Worm (Caenorhabditis elegans) whole organism, L4 larva: ENCODE results near the gene ekl-5.

Experiments used
- D1046.2 ChIP-seq: fragments of 200-800 bp; sonication (Bioruptor generic); IDR thresholded peaks from 2 replicates; pipeline ENCODE4 v1.3.6; 2022; ENCODE audit warnings: missing genetic modification characterization, missing compliant biosample characterization
- F10B5.3 ChIP-seq: sonication (generic microtip); optimal IDR thresholded peaks from 2 replicates; lab custom pipeline; 2016; ENCODE audit warnings: mild to moderate bottlenecking, missing genetic modification characterization, missing compliant biosample characterization
- F26F4.8 ChIP-seq: fragments of 200-800 bp; sonication (Bioruptor generic); conservative IDR thresholded peaks from 2 replicates; pipeline ENCODE4 v1.3.6; 2022; ENCODE audit warnings: missing genetic modification characterization, missing compliant biosample characterization
- F37D6.2 ChIP-seq: sonication (generic microtip); optimal IDR thresholded peaks from 2 replicates; lab custom pipeline; 2016; ENCODE audit warnings: mild to moderate bottlenecking, missing genetic modification characterization, missing compliant biosample characterization
- F49E8.2 ChIP-seq: sonication (generic microtip); optimal IDR thresholded peaks from 2 replicates; lab custom pipeline; 2016; ENCODE audit warnings: missing compliant biosample characterization, mild to moderate bottlenecking, missing genetic modification characterization, borderline replicate concordance
- T20F7.1 ChIP-seq: fragments of 200-800 bp; sonication (Bioruptor generic); optimal IDR thresholded peaks from 2 replicates; lab custom pipeline; 2018; ENCODE audit warnings: mild to moderate bottlenecking, missing genetic modification characterization, missing compliant biosample characterization
- Y48G9A.11 ChIP-seq: fragments of 200-800 bp; sonication (Bioruptor generic); IDR thresholded peaks from 2 replicates; pipeline ENCODE4 v1.3.6; 2022; ENCODE audit warnings: missing genetic modification reagents, missing genetic modification characterization, missing compliant biosample characterization
- Y5F2A.4 ChIP-seq: fragments of 200-800 bp; sonication (Bioruptor generic); optimal IDR thresholded peaks from 2 replicates; lab custom pipeline; 2018; ENCODE audit warnings: mild to moderate bottlenecking, missing genetic modification characterization, missing compliant biosample characterization
- ZK337.2 ChIP-seq: fragments of 200-800 bp; sonication (Bioruptor generic); IDR thresholded peaks from 2 replicates; pipeline ENCODE4 v1.3.6; 2022; ENCODE audit warnings: missing genetic modification reagents, missing genetic modification characterization, missing compliant biosample characterization
- ZK546.5 ChIP-seq, 2 experiments: sonication (generic microtip); optimal IDR thresholded peaks; 2 replicates each; lab custom pipeline; 2017; ENCODE audit warnings: missing biosample characterization in 2 of 2, missing genetic modification characterization in 2 of 2
- aly-2 ChIP-seq: sonication (generic microtip); optimal IDR thresholded peaks from 2 replicates; lab custom pipeline; 2018; ENCODE audit warnings: missing biosample characterization, missing genetic modification characterization
- ceh-28 ChIP-seq: fragments of 150-350 bp; optimal IDR thresholded peaks from 2 replicates; lab custom pipeline; 2014; ENCODE audit warnings: missing biosample characterization, missing genetic modification reagents, missing genetic modification characterization
- ceh-62 ChIP-seq: sonication (generic microtip); optimal IDR thresholded peaks from 2 replicates; lab custom pipeline; 2017; ENCODE audit warnings: missing biosample characterization, missing genetic modification characterization
- ceh-82 ChIP-seq: sonication (generic microtip); optimal IDR thresholded peaks from 2 replicates; lab custom pipeline; 2017; ENCODE audit warnings: missing biosample characterization, missing genetic modification characterization
- ces-1 ChIP-seq: fragments of 150-350 bp; sonication (generic microtip); optimal IDR thresholded peaks from 4 replicates; lab custom pipeline; 2014; ENCODE audit warnings: missing biosample characterization, missing genetic modification reagents, missing genetic modification characterization
- daf-12 ChIP-seq: fragments of 150-350 bp; optimal IDR thresholded peaks from 2 replicates; lab custom pipeline; 2014; ENCODE audit warnings: missing biosample characterization, missing genetic modification reagents, missing genetic modification characterization
- daf-8 ChIP-seq: fragments of 200-800 bp; sonication (Bioruptor generic); IDR thresholded peaks from 2 replicates; pipeline ENCODE4 v1.3.6; 2022; ENCODE audit warnings: missing genetic modification characterization, missing compliant biosample characterization
- dmd-6 ChIP-seq: fragments of 200-800 bp; sonication (Bioruptor generic); IDR thresholded peaks from 2 replicates; pipeline ENCODE4 v1.3.6; 2022; ENCODE audit warnings: missing genetic modification reagents, missing genetic modification characterization, missing compliant biosample characterization
- dmd-8 ChIP-seq: fragments of 200-800 bp; sonication (Bioruptor generic); IDR thresholded peaks from 2 replicates; pipeline ENCODE4 v1.3.6; 2022; ENCODE audit warnings: missing genetic modification characterization, missing compliant biosample characterization
- dmd-9 ChIP-seq: fragments of 200-800 bp; sonication (Bioruptor generic); IDR thresholded peaks from 2 replicates; pipeline ENCODE4 v1.3.6; 2022; ENCODE audit warnings: missing genetic modification reagents, missing genetic modification characterization, missing compliant biosample characterization
- dpl-1 ChIP-seq: fragments of 150-350 bp; optimal IDR thresholded peaks from 2 replicates; lab custom pipeline; 2014; ENCODE audit warnings: missing biosample characterization, missing genetic modification reagents, missing genetic modification characterization
- duxl-1 ChIP-seq: sonication (generic microtip); optimal IDR thresholded peaks from 2 replicates; lab custom pipeline; 2016; ENCODE audit warnings: mild to moderate bottlenecking, missing genetic modification characterization, moderate library complexity, missing compliant biosample characterization; ENCODE audit not compliant: poor library complexity
- egl-27 ChIP-seq: sonication (generic microtip); optimal IDR thresholded peaks from 3 replicates; lab custom pipeline; 2017; ENCODE audit warnings: missing biosample characterization, missing genetic modification reagents, missing genetic modification characterization
- gei-8 ChIP-seq: fragments of 200-800 bp; sonication (Bioruptor generic); optimal IDR thresholded peaks from 2 replicates; lab custom pipeline; 2018; ENCODE audit warnings: mild to moderate bottlenecking, missing genetic modification characterization, missing compliant biosample characterization
- hmg-1.1 ChIP-seq: fragments of 200-800 bp; sonication (Bioruptor generic); IDR thresholded peaks from 2 replicates; pipeline ENCODE4 v1.3.6; 2022; ENCODE audit warnings: missing genetic modification reagents, missing genetic modification characterization, missing compliant biosample characterization
- jun-1 ChIP-seq: fragments of 150-350 bp; optimal IDR thresholded peaks from 2 replicates; lab custom pipeline; 2014; ENCODE audit warnings: missing biosample characterization, missing genetic modification reagents, missing genetic modification characterization
- lin-1 ChIP-seq: fragments of 200-800 bp; sonication (Bioruptor generic); IDR thresholded peaks from 2 replicates; pipeline ENCODE4 v1.3.6; 2022; ENCODE audit warnings: missing genetic modification reagents, missing genetic modification characterization, missing compliant biosample characterization
- lin-13 ChIP-seq: fragments of 150-350 bp; optimal IDR thresholded peaks from 2 replicates; lab custom pipeline; 2014; ENCODE audit warnings: missing biosample characterization, missing genetic modification reagents, missing genetic modification characterization
- lin-38 ChIP-seq: fragments of 200-800 bp; sonication (Bioruptor generic); IDR thresholded peaks from 2 replicates; pipeline ENCODE4 v1.3.6; 2022; ENCODE audit warnings: missing genetic modification reagents, missing genetic modification characterization, missing compliant biosample characterization
- lin-39 ChIP-seq: fragments of 150-350 bp; optimal IDR thresholded peaks from 2 replicates; lab custom pipeline; 2014; ENCODE audit warnings: missing biosample characterization, missing genetic modification reagents, missing genetic modification characterization
- lir-3 ChIP-seq: sonication (generic microtip); optimal IDR thresholded peaks from 2 replicates; lab custom pipeline; 2016; ENCODE audit warnings: mild to moderate bottlenecking, missing genetic modification characterization, missing compliant biosample characterization
- mdl-1 ChIP-seq, 2 experiments: fragments of 150-350 bp in 1 of 2; sonication (generic microtip) in 1 of 2; optimal IDR thresholded peaks; 2 replicates each; lab custom pipeline; 2014 to 2017; ENCODE audit warnings: missing biosample characterization in 2 of 2, missing genetic modification characterization in 2 of 2
- mxl-2 ChIP-seq: fragments of 200-800 bp; sonication (Bioruptor generic); conservative IDR thresholded peaks from 2 replicates; pipeline ENCODE4 v1.3.6; 2022; ENCODE audit warnings: missing genetic modification reagents, missing genetic modification characterization, missing compliant biosample characterization
- mxl-3 ChIP-seq: fragments of 200-800 bp; sonication (Bioruptor generic); optimal IDR thresholded peaks from 2 replicates; lab custom pipeline; 2018; ENCODE audit warnings: mild to moderate bottlenecking, missing genetic modification characterization, missing compliant biosample characterization
- nhr-102 ChIP-seq: sonication (generic microtip); optimal IDR thresholded peaks from 2 replicates; lab custom pipeline; 2016; ENCODE audit warnings: mild to moderate bottlenecking, missing genetic modification characterization, moderate library complexity, missing compliant biosample characterization
- nhr-11 ChIP-seq: fragments of 150-350 bp; optimal IDR thresholded peaks from 2 replicates; lab custom pipeline; 2014; ENCODE audit warnings: missing biosample characterization, missing genetic modification characterization
- nhr-237 ChIP-seq: sonication (generic microtip); optimal IDR thresholded peaks from 2 replicates; lab custom pipeline; 2017; ENCODE audit warnings: missing biosample characterization, missing genetic modification characterization
- nhr-25 ChIP-seq: sonication (generic microtip); optimal IDR thresholded peaks from 2 replicates; lab custom pipeline; 2017; ENCODE audit warnings: missing genetic modification characterization, mild to moderate bottlenecking, missing compliant biosample characterization, antibody characterized with exemption, moderate library complexity, borderline replicate concordance; ENCODE audit not compliant: insufficient read depth
- nhr-41 ChIP-seq: fragments of 200-800 bp; sonication (Bioruptor generic); IDR thresholded peaks from 2 replicates; pipeline ENCODE4 v1.3.6; 2022; ENCODE audit warnings: missing genetic modification reagents, missing genetic modification characterization, missing compliant biosample characterization
- nhr-48 ChIP-seq: sonication (generic microtip); optimal IDR thresholded peaks from 2 replicates; lab custom pipeline; 2016; ENCODE audit warnings: mild to moderate bottlenecking, missing genetic modification characterization, missing compliant biosample characterization
- nhr-6 ChIP-seq: fragments of 150-350 bp; optimal IDR thresholded peaks from 2 replicates; lab custom pipeline; 2014; ENCODE audit warnings: missing biosample characterization, missing genetic modification characterization
- php-3 ChIP-seq: fragments of 200-800 bp; sonication (Bioruptor generic); IDR thresholded peaks from 2 replicates; pipeline ENCODE4 v1.3.6; 2022; ENCODE audit warnings: missing genetic modification reagents, missing genetic modification characterization, missing compliant biosample characterization
- sdz-12 ChIP-seq: fragments of 200-800 bp; sonication (Bioruptor generic); optimal IDR thresholded peaks from 2 replicates; lab custom pipeline; 2018; ENCODE audit warnings: mild to moderate bottlenecking, missing genetic modification characterization, missing compliant biosample characterization
- skn-1 ChIP-seq: fragments of 150-350 bp; optimal IDR thresholded peaks from 2 replicates; lab custom pipeline; 2014; ENCODE audit warnings: missing biosample characterization, missing genetic modification characterization
- spr-1 ChIP-seq: sonication (generic microtip); optimal IDR thresholded peaks from 2 replicates; lab custom pipeline; 2016; ENCODE audit warnings: mild to moderate bottlenecking, missing genetic modification characterization, missing compliant biosample characterization
- tag-97 ChIP-seq: fragments of 200-800 bp; sonication (Bioruptor generic); IDR thresholded peaks from 2 replicates; pipeline ENCODE4 v1.3.6; 2022; ENCODE audit warnings: missing genetic modification characterization, missing compliant biosample characterization
- tra-1 ChIP-seq: fragments of 200-800 bp; sonication (Bioruptor generic); IDR thresholded peaks from 2 replicates; pipeline ENCODE4 v1.3.6; 2022; ENCODE audit warnings: missing genetic modification reagents, missing genetic modification characterization, missing compliant biosample characterization
- zfp-3 ChIP-seq: fragments of 200-800 bp; sonication (Bioruptor generic); conservative IDR thresholded peaks from 2 replicates; pipeline ENCODE4 v1.3.6; 2022; ENCODE audit warnings: missing genetic modification reagents, missing genetic modification characterization, missing compliant biosample characterization
- zip-11 ChIP-seq: fragments of 200-800 bp; sonication (Bioruptor generic); IDR thresholded peaks from 2 replicates; pipeline ENCODE4 v1.3.6; 2022; ENCODE audit warnings: missing genetic modification characterization, missing compliant biosample characterization
- ztf-11 ChIP-seq: fragments of 150-350 bp; optimal IDR thresholded peaks from 2 replicates; lab custom pipeline; 2014; ENCODE audit warnings: missing biosample characterization, missing genetic modification characterization
- ztf-7 ChIP-seq: fragments of 150-350 bp; optimal IDR thresholded peaks from 2 replicates; lab custom pipeline; 2014; ENCODE audit warnings: missing biosample characterization, missing genetic modification characterization

ekl-5 gene

ce11 chrX:13917121-13917755 lies at the start of gene ekl-5:
TSS of gene ekl-5 (minus strand) at chrX:13917171.
- TF ChIP-seq nhr-237 (tag; lab: Kevin White, UChicago) = no peak
- no peak for TF ChIP-seq tag-97
- TF ChIP-seq nhr-25 (tag; lab: Kevin White, UChicago) = no peak
- peak; percentile 32 for TF ChIP-seq jun-1 (tag; lab: Kevin White, UChicago)
- TF ChIP-seq lin-1 (GFP tag; lab: Robert Waterston, UW) = peak; percentile 59; the same call in 1 of the 2 replicates
- TF ChIP-seq ztf-11 = no peak
- no peak for TF ChIP-seq lin-39 (tag; lab: Kevin White, UChicago)
- no peak for TF ChIP-seq Y48G9A.11
- TF ChIP-seq gei-8 = no peak
- no peak for TF ChIP-seq ZK546.5 (tag; optimal IDR thresholded peaks at IDR 0.05; lab: Kevin White, UChicago)
- no peak for TF ChIP-seq F26F4.8 (GFP tag; lab: Robert Waterston, UW)
- TF ChIP-seq egl-27 (tag; lab: Kevin White, UChicago) = no peak
- no peak for TF ChIP-seq aly-2 (tag; lab: Kevin White, UChicago)
- peak in 1 of 2 experiments; percentile 62 for TF ChIP-seq mdl-1 (tag; optimal IDR thresholded peaks at IDR 0.05; lab: Kevin White, UChicago)
- TF ChIP-seq nhr-48 (tag; lab: Kevin White, UChicago) = no peak
- no peak for TF ChIP-seq ces-1 (GFP tag; lab: Kevin White, UChicago)
- TF ChIP-seq F37D6.2 (tag; lab: Kevin White, UChicago) = no peak
- peak; percentile 85 for TF ChIP-seq nhr-11 (tag; lab: Kevin White, UChicago)
- peak; percentile 25 for TF ChIP-seq mxl-3
- TF ChIP-seq skn-1 (tag; lab: Kevin White, UChicago) = no peak
- no peak for TF ChIP-seq lir-3 (tag; lab: Kevin White, UChicago)
- no peak for TF ChIP-seq D1046.2 (GFP tag; lab: Robert Waterston, UW)
- TF ChIP-seq dmd-6 (GFP tag; lab: Robert Waterston, UW) = peak; percentile 54
- TF ChIP-seq php-3 (GFP tag; lab: Robert Waterston, UW) = no peak
- TF ChIP-seq dmd-9 = no peak
- no peak for TF ChIP-seq tra-1
- no peak for TF ChIP-seq zfp-3 (GFP tag; lab: Robert Waterston, UW)
- no peak for TF ChIP-seq ztf-7 (tag; lab: Kevin White, UChicago)
- no peak for TF ChIP-seq ZK337.2 (GFP tag; lab: Robert Waterston, UW)
- TF ChIP-seq ceh-62 (tag; lab: Kevin White, UChicago) = no peak
- no peak for TF ChIP-seq sdz-12 (GFP tag; lab: Kevin White, UChicago)
- no peak for TF ChIP-seq Y5F2A.4 (GFP tag; lab: Kevin White, UChicago)
- TF ChIP-seq nhr-6 (tag; lab: Kevin White, UChicago) = peak; percentile 73
- TF ChIP-seq F49E8.2 (tag; lab: Kevin White, UChicago) = no peak
- TF ChIP-seq ceh-28 (tag; lab: Kevin White, UChicago) = peak; percentile 48
- no peak for TF ChIP-seq daf-12 (tag; lab: Kevin White, UChicago)
- TF ChIP-seq dmd-8 (GFP tag; lab: Robert Waterston, UW) = no peak
- TF ChIP-seq spr-1 (tag; lab: Kevin White, UChicago) = peak; percentile 17
- no peak for TF ChIP-seq F10B5.3 (tag; lab: Kevin White, UChicago)
- TF ChIP-seq ceh-82 (tag; lab: Kevin White, UChicago) = no peak
- no peak for TF ChIP-seq daf-8 (GFP tag; lab: Robert Waterston, UW)
- no peak for TF ChIP-seq mxl-2 (GFP tag; lab: Robert Waterston, UW)
- TF ChIP-seq duxl-1 (tag; lab: Kevin White, UChicago) = peak; percentile 27
- TF ChIP-seq zip-11 (GFP tag; lab: Robert Waterston, UW) = no peak
- peak; percentile 26 for TF ChIP-seq dpl-1
- peak; percentile 82 for TF ChIP-seq hmg-1.1 (GFP tag; lab: Robert Waterston, UW)
- TF ChIP-seq nhr-102 = no peak
- TF ChIP-seq lin-13 (GFP tag; lab: Kevin White, UChicago) = no peak
- no peak for TF ChIP-seq lin-38 (GFP tag; lab: Robert Waterston, UW)
- no peak for TF ChIP-seq T20F7.1 (GFP tag; lab: Kevin White, UChicago)
- no peak for TF ChIP-seq nhr-41 (GFP tag; lab: Robert Waterston, UW)
